Worm (Caenorhabditis elegans) whole organism, late embryonic: ENCODE measurements around the gene klc-1.

Source experiments
- K02D7.2 ChIP-seq: sonication (generic microtip); optimal IDR thresholded peaks from 2 replicates; lab custom pipeline; 2017; ENCODE audit warnings: mild to moderate bottlenecking, missing genetic modification characterization, missing compliant biosample characterization
- T23F11.4 ChIP-seq: fragments of 200-800 bp; sonication (Bioruptor generic); optimal IDR thresholded peaks from 2 replicates; lab custom pipeline; 2018; ENCODE audit warnings: mild to moderate bottlenecking, missing genetic modification characterization, missing compliant biosample characterization
- Y22D7AL.16 ChIP-seq: sonication (generic microtip); optimal IDR thresholded peaks from 2 replicates; lab custom pipeline; 2016; ENCODE audit warnings: missing genetic modification characterization, missing compliant biosample characterization
- ceh-18 ChIP-seq: sonication (generic microtip); optimal IDR thresholded peaks from 2 replicates; lab custom pipeline; 2016; ENCODE audit warnings: missing genetic modification characterization, missing compliant biosample characterization
- ceh-45 ChIP-seq: fragments of 200-800 bp; sonication (Bioruptor generic); IDR thresholded peaks from 2 replicates; pipeline ENCODE4 v1.3.6; 2022; ENCODE audit warnings: missing genetic modification reagents, missing genetic modification characterization, missing compliant biosample characterization
- che-1 ChIP-seq: sonication (generic microtip); optimal IDR thresholded peaks from 2 replicates; lab custom pipeline; 2016; ENCODE audit warnings: mild to moderate bottlenecking, missing genetic modification characterization, missing compliant biosample characterization
- dve-1 ChIP-seq: sonication (generic microtip); optimal IDR thresholded peaks from 2 replicates; lab custom pipeline; 2017; ENCODE audit warnings: antibody characterized with exemption, mild to moderate bottlenecking, missing genetic modification characterization, missing compliant biosample characterization
- elt-2 ChIP-seq: sonication (generic microtip); optimal IDR thresholded peaks from 2 replicates; lab custom pipeline; 2016; ENCODE audit warnings: missing genetic modification reagents, missing genetic modification characterization, missing compliant biosample characterization
- elt-4 ChIP-seq: sonication (generic microtip); optimal IDR thresholded peaks from 2 replicates; lab custom pipeline; 2016; ENCODE audit warnings: missing genetic modification characterization, missing compliant biosample characterization
- gmeb-2 ChIP-seq: sonication (generic microtip); optimal IDR thresholded peaks from 2 replicates; lab custom pipeline; 2016; ENCODE audit warnings: missing genetic modification characterization, inconsistent platforms, missing compliant biosample characterization
- hlh-13 ChIP-seq: fragments of 200-800 bp; sonication (Bioruptor generic); optimal IDR thresholded peaks from 2 replicates; lab custom pipeline; 2018; ENCODE audit warnings: mild to moderate bottlenecking, missing genetic modification characterization, missing compliant biosample characterization
- hlh-15 ChIP-seq: sonication (generic microtip); optimal IDR thresholded peaks from 2 replicates; lab custom pipeline; 2016; ENCODE audit warnings: missing genetic modification characterization, missing compliant biosample characterization
- hlh-30 ChIP-seq: sonication (generic microtip); optimal IDR thresholded peaks from 2 replicates; lab custom pipeline; 2017; ENCODE audit warnings: antibody characterized with exemption, missing genetic modification characterization, missing compliant biosample characterization; ENCODE audit not compliant: insufficient read depth
- hlh-6 ChIP-seq: sonication (generic microtip); optimal IDR thresholded peaks from 2 replicates; lab custom pipeline; 2016; ENCODE audit warnings: missing genotype, missing genetic modification characterization, missing compliant biosample characterization
- lim-6 ChIP-seq: sonication (generic microtip); optimal IDR thresholded peaks from 2 replicates; lab custom pipeline; 2016; ENCODE audit warnings: missing genetic modification characterization, missing compliant biosample characterization
- lin-11 ChIP-seq: fragments of 200-800 bp; sonication (Bioruptor generic); optimal IDR thresholded peaks from 2 replicates; lab custom pipeline; 2018; ENCODE audit warnings: mild to moderate bottlenecking, missing genetic modification characterization, missing compliant biosample characterization
- madf-2 ChIP-seq: sonication (generic microtip); optimal IDR thresholded peaks from 2 replicates; lab custom pipeline; 2017; ENCODE audit warnings: missing genetic modification characterization, missing compliant biosample characterization
- mec-3 ChIP-seq: sonication (generic microtip); optimal IDR thresholded peaks from 2 replicates; lab custom pipeline; 2016; ENCODE audit warnings: borderline replicate concordance, missing genetic modification characterization, missing compliant biosample characterization
- nfya-1 ChIP-seq: sonication (generic microtip); optimal IDR thresholded peaks from 2 replicates; lab custom pipeline; 2017; ENCODE audit warnings: missing genetic modification characterization, mild to moderate bottlenecking, missing compliant biosample characterization, antibody characterized with exemption, moderate library complexity
- odd-2 ChIP-seq: sonication (generic microtip); optimal IDR thresholded peaks from 2 replicates; lab custom pipeline; 2017; ENCODE audit warnings: antibody characterized with exemption, mild to moderate bottlenecking, missing genetic modification characterization, missing compliant biosample characterization
- pax-1 ChIP-seq: fragments of 150-350 bp; optimal IDR thresholded peaks from 2 replicates; lab custom pipeline; 2014; ENCODE audit warnings: missing biosample characterization, missing genetic modification characterization
- pqm-1 ChIP-seq: sonication (generic microtip); optimal IDR thresholded peaks from 2 replicates; lab custom pipeline; 2016; ENCODE audit warnings: missing genetic modification characterization, missing compliant biosample characterization
- rnt-1 ChIP-seq: sonication (generic microtip); optimal IDR thresholded peaks from 2 replicates; lab custom pipeline; 2016; ENCODE audit warnings: missing genetic modification characterization, missing compliant biosample characterization
- sox-2 ChIP-seq: fragments of 200-800 bp; sonication (Bioruptor generic); IDR thresholded peaks from 2 replicates; pipeline ENCODE4 v1.3.6; 2022; ENCODE audit warnings: missing genetic modification reagents, missing genetic modification characterization, missing compliant biosample characterization
- sox-4 ChIP-seq: sonication (generic microtip); optimal IDR thresholded peaks from 2 replicates; lab custom pipeline; 2017; ENCODE audit warnings: mild to moderate bottlenecking, missing genetic modification characterization, inconsistent platforms, missing compliant biosample characterization
- tbx-7 ChIP-seq: sonication (generic microtip); optimal IDR thresholded peaks from 2 replicates; lab custom pipeline; 2016; ENCODE audit warnings: missing genotype, missing genetic modification characterization, missing compliant biosample characterization
- unc-3 ChIP-seq, 2 experiments: fragments of 200-800 bp in 1 of 2; sonication (Bioruptor generic) in 1 of 2; sonication (generic microtip) in 1 of 2; conservative IDR thresholded peaks in 1 of 2; optimal IDR thresholded peaks in 1 of 2; 2 replicates each; pipeline versions ENCODE4 v1.3.6 to Lab custom; 2016 to 2022; ENCODE audit warnings: missing compliant biosample characterization in 2 of 2, missing genetic modification characterization in 2 of 2, missing genetic modification reagents in 1 of 2
- unc-55 ChIP-seq: sonication (generic microtip); optimal IDR thresholded peaks from 2 replicates; lab custom pipeline; 2017; ENCODE audit warnings: missing biosample characterization, missing genetic modification reagents, missing genetic modification characterization

The klc-1 gene

DNA sequence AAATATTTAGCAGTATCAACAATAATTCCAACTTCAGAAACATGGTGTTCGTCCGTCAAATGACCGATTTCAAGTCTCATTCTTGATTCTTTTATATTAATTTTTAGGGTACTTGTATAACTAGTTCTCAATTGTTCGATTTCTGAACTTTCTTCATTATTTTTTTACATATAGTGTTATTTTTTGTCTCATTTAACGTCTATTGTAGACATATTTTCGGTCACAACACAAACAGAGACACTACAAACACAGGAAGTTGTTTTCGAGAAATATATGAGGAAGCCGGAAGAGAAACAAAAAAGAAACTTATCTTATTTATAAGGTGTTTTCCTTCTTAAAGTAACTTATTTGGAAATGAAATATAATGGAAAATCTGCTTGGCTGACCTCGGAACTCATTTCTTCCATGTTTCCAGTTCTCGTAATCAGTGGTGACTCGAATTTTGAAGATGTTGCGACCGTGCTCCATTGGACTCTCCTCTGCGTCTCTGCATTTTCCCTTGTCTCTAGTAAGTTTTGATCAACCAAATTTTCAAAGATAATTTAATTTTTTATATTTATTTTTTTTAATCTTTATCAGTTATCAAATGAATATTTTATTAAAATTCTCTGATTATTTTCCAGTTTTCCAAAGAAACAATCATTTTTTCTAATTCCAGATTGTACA lies 29.8 kb upstream of the klc-1 start, which contains the start of the genes F36H1.12 and lin-3:
TSS of gene F36H1.12 (minus strand) at position 51 of the 666 bp plus-strand sequence.
TSS of gene lin-3 (plus strand) at position 657 of the 666 bp plus-strand sequence.
- TF ChIP-seq rnt-1 (tag; lab: Kevin White, UChicago) (no peak), ceh-45 (GFP tag; lab: Robert Waterston, UW) (no peak), odd-2 (tag; lab: Kevin White, UChicago) (no peak), pqm-1 (tag; lab: Kevin White, UChicago) (no peak), K02D7.2 (tag; lab: Kevin White, UChicago) (no peak), ceh-18 (tag; lab: Kevin White, UChicago) (no peak), sox-4 (tag; lab: Kevin White, UChicago) (no peak), mec-3 (tag; lab: Kevin White, UChicago) (no peak), che-1 (tag; lab: Kevin White, UChicago) (no peak), elt-2 (tag; lab: Kevin White, UChicago) (no peak), sox-2 (no peak), pax-1 (tag; lab: Kevin White, UChicago) (no peak), lin-11 (tag; lab: Kevin White, UChicago) (no peak)

DNA sequence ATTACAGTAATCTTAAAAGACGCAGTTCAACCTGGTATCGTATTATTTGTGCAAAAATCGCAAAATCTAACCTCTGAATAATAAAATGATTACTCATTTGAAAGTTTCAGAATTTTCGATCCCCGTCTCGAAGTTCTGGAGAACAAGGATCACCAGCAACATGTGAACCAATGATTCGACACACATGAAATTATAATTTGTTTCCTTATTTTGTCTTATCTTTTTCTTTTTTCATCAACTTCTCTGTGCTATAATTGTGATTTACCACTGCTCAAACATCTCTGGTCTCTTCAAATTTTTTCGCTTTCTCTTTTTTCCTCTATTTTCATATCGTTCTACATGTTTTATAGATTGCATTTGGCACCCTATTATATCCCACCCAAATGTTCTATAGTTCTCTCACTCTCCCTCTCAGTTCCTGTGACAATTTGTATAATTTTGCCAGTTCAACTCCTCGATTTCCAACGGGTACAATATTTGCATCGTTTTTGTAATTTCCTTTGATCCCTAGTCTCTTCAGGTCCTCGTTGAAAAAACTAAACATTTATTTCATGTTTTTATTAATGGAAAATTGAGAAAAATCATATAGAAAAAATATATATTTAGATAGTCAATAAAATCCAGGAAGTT lies 20.4 kb upstream of the klc-1 start:
- TF ChIP-seq Y22D7AL.16 (no peak), T23F11.4 (no peak), hlh-6 (tag; lab: Kevin White, UChicago) (no peak)

DNA sequence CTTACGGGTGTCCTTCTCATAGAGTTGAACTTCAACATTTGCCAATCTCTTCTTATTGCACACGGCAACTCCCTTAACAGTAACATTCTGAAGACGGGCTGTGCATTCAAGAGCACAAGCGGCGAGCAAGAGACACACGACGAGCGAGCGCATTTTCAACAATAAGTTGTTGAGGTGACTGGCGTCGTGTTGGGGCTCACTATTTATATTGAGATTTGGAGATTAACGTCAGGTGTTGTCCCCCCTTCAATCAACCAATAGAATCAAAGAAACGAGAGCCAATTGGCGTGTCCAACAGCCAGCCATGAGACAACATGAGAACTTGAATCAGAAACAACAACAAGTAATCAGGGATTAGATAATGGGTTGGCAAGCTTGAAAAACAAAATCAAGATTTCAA lies 19.6 kb upstream of the klc-1 start, which contains the start of gene ttr-16:
TSS of gene ttr-16 (minus strand) at position 176 of the 400 bp plus-strand sequence.
- TF ChIP-seq ceh-18 (tag; lab: Kevin White, UChicago) (peak; percentile 30), unc-55 (GFP tag; lab: Kevin White, UChicago) (peak; percentile 88), che-1 (tag; lab: Kevin White, UChicago) (no peak), elt-4 (tag; lab: Kevin White, UChicago) (no peak), T23F11.4 (no peak), pax-1 (tag; lab: Kevin White, UChicago) (no peak), nfya-1 (peak; percentile 77)

ce11 chrIV:11067003-11067402 lies 16.5 kb upstream of the klc-1 start, which contains the start of gene ttr-17:
Gene ttr-17, minus strand, starts transcription at chrIV:11067026.
- no peak for TF ChIP-seq gmeb-2 (tag; lab: Kevin White, UChicago)
- no peak for TF ChIP-seq madf-2
- TF ChIP-seq hlh-15 (tag; lab: Kevin White, UChicago) = no peak
- no peak for TF ChIP-seq dve-1 (tag; lab: Kevin White, UChicago)
- peak; percentile 51 for TF ChIP-seq ceh-18 (tag; lab: Kevin White, UChicago)
- TF ChIP-seq hlh-13 = no peak
- TF ChIP-seq tbx-7 (tag; lab: Kevin White, UChicago) = no peak
- no peak for TF ChIP-seq sox-2

ce11 chrIV:11068314-11068713 lies 15.2 kb upstream of the klc-1 start:
- TF ChIP-seq unc-3 (GFP tag; conservative IDR thresholded peaks at IDR 0.05; lab: Robert Waterston, UW) (no peak), unc-3 (tag; optimal IDR thresholded peaks at IDR 0.05; lab: Kevin White, UChicago) (no peak), ceh-18 (tag; lab: Kevin White, UChicago) (peak; percentile 68), unc-55 (GFP tag; lab: Kevin White, UChicago) (peak; percentile 100), lim-6 (tag; lab: Kevin White, UChicago) (no peak), nfya-1 (peak; percentile 47), rnt-1 (tag; lab: Kevin White, UChicago) (peak; percentile 81), hlh-30 (tag; lab: Kevin White, UChicago) (peak; percentile 55)
